Fruit fly (Drosophila melanogaster): ENCODE data around the gene CG5646.

CG5646 gene

dm6 chr3R:27581263-27581868 is 20.2 kb upstream of the CG5646 start (continued):
- TF ChIP-seq CG17912 (GFP tag; optimal IDR thresholded peaks at IDR 0.05) (no peak), CG18764 (GFP tag; optimal IDR thresholded peaks at IDR 0.05) (no peak), yki (optimal IDR thresholded peaks at IDR 0.05) (no peak), scrt (GFP tag; optimal IDR thresholded peaks at IDR 0.05) (peak; percentile 50), CG11093 (GFP tag; IDR thresholded peaks at IDR 0.05) (0 out of 3 replicates have a peak, but pooled peaks have one; percentile 30), Sry-β (GFP tag; optimal IDR thresholded peaks at IDR 0.05) (no peak), ERR (GFP tag; optimal IDR thresholded peaks at IDR 0.05) (peak; percentile 9), Max (GFP tag; optimal IDR thresholded peaks at IDR 0.05) (peak; percentile 21), CG2678 (tag; optimal IDR thresholded peaks at IDR 0.05) (peak; percentile 74), oc (tag; optimal IDR thresholded peaks at IDR 0.05) (peak; percentile 21), cas (GFP tag; IDR thresholded peaks at IDR 0.05) (no peak), gsb-n (tag; optimal IDR thresholded peaks at IDR 0.05) (no peak), CG31365 (tag; optimal IDR thresholded peaks at IDR 0.05) (peak; percentile 54), ham (GFP tag; IDR thresholded peaks at IDR 0.05) (no peak), CG9215 (GFP tag; IDR thresholded peaks at IDR 0.05) (no peak), CG7963 (GFP tag; IDR thresholded peaks at IDR 0.05; ENCODE audit: partially characterized antibody) (no peak), wor (GFP tag; IDR thresholded peaks at IDR 0.05) (no peak), Rx (GFP tag; IDR thresholded peaks at IDR 0.05) (no peak), sima (GFP tag; optimal IDR thresholded peaks at IDR 0.05) (no peak), vfl (GFP tag; optimal IDR thresholded peaks at IDR 0.05) (peak; percentile 0), nom (GFP tag; optimal IDR thresholded peaks at IDR 0.05) (peak; percentile 80), fd96Cb (tag; optimal IDR thresholded peaks at IDR 0.05) (peak; percentile 5), run (tag; optimal IDR thresholded peaks at IDR 0.05) (peak; percentile 47), H2.0 (GFP tag; IDR thresholded peaks at IDR 0.05) (no peak), CG18619 (GFP tag; optimal IDR thresholded peaks at IDR 0.05) (peak; percentile 37), CG4424 (GFP tag; optimal IDR thresholded peaks at IDR 0.05) (peak; percentile 11), Pdp1 (GFP tag; optimal IDR thresholded peaks at IDR 0.05) (peak in 1 of 2 experiments; percentile 42), CG3847 (GFP tag; IDR thresholded peaks at IDR 0.05) (no peak), kni (GFP tag; optimal IDR thresholded peaks at IDR 0.05) (no peak), lilli (GFP tag; optimal IDR thresholded peaks at IDR 0.05) (peak; percentile 80), Ravus (GFP tag; IDR thresholded peaks at IDR 0.05) (no peak), CG8944 (GFP tag; optimal IDR thresholded peaks at IDR 0.05) (no peak), CG12769 (tag; optimal IDR thresholded peaks at IDR 0.05) (peak; percentile 77), ftz-f1 (GFP tag; optimal IDR thresholded peaks at IDR 0.05) (no peak), Hr39 (optimal IDR thresholded peaks at IDR 0.05) (no peak), Xbp1 (GFP tag; optimal IDR thresholded peaks at IDR 0.05) (peak; percentile 48), HLH3B (GFP tag; IDR thresholded peaks at IDR 0.05) (no peak), bbx (GFP tag; IDR thresholded peaks at IDR 0.05; ENCODE audit: partially characterized antibody) (no peak), CG11247 (GFP tag; IDR thresholded peaks at IDR 0.05) (no peak), eve (GFP tag; optimal IDR thresholded peaks at IDR 0.05) (no peak), sim (GFP tag; IDR thresholded peaks at IDR 0.05) (no peak), mam (GFP tag; optimal IDR thresholded peaks at IDR 0.05) (peak; percentile 39), Oli (tag; optimal IDR thresholded peaks at IDR 0.05) (peak; percentile 44), hb (GFP tag; IDR thresholded peaks at IDR 0.05; ENCODE audit: partially characterized antibody) (no peak), CG13123 (GFP tag; optimal IDR thresholded peaks at IDR 0.05) (no peak), jing (GFP tag; optimal IDR thresholded peaks at IDR 0.05) (no peak), dm (GFP tag; optimal IDR thresholded peaks at IDR 0.05) (peak; percentile 28), danr (GFP tag; IDR thresholded peaks at IDR 0.05) (no peak), Atf3 (GFP tag; optimal IDR thresholded peaks at IDR 0.05) (no peak), CG10543 (GFP tag; optimal IDR thresholded peaks at IDR 0.05) (peak; percentile 72), grn (GFP tag; optimal IDR thresholded peaks at IDR 0.05) (peak; percentile 84)

Measured in whole organism, embryonic.